Worm (Caenorhabditis elegans): Measurements from ENCODE around the gene F28C6.5.

F28C6.5 gene

ce11 chrII:8634386-8634785 is 35.1 kb downstream of the F28C6.5 start, which contains the start of gene cutl-12:
TSS of gene cutl-12 (minus strand) at chrII:8634486.
- no peak for TF ChIP-seq lin-15B (tag; optimal IDR thresholded peaks at IDR 0.05)
- TF ChIP-seq dmd-8 (GFP tag; IDR thresholded peaks at IDR 0.05), result no peak
- TF ChIP-seq ceh-20 (GFP tag; IDR thresholded peaks at IDR 0.05), result no peak
- no peak for TF ChIP-seq T20F7.1 (GFP tag; optimal IDR thresholded peaks at IDR 0.05)
- no peak for TF ChIP-seq jun-1 (tag; optimal IDR thresholded peaks at IDR 0.05)
- TF ChIP-seq snpc-1.2 (GFP tag; IDR thresholded peaks at IDR 0.05), result no peak
- no peak for TF ChIP-seq nhr-6 (tag; optimal IDR thresholded peaks at IDR 0.05)
- no peak for TF ChIP-seq spr-1 (tag; optimal IDR thresholded peaks at IDR 0.05)

- TF ChIP-seq F26F4.8 (GFP tag; conservative IDR thresholded peaks at IDR 0.05) (no peak), ceh-32 (tag; optimal IDR thresholded peaks at IDR 0.05; ENCODE audit: poor library complexity) (no peak), pqm-1 (tag; optimal IDR thresholded peaks at IDR 0.05) (no peak), ZK337.2 (GFP tag; IDR thresholded peaks at IDR 0.05) (no peak), nhr-25 (tag; optimal IDR thresholded peaks at IDR 0.05; ENCODE audit: borderline replicate concordance, insufficient read depth) (no peak), dve-1 (tag; optimal IDR thresholded peaks at IDR 0.05; ENCODE audit: insufficient read depth) (no peak), fkh-10 (GFP tag; optimal IDR thresholded peaks at IDR 0.05) (no peak)
Observed at ce11 chrII:8637615-8638014, 38.3 kb downstream of the F28C6.5 start, which contains the start of gene vab-9. TSS of gene vab-9 (minus strand) at chrII:8637715.

ce11 chrII:8639553-8639952 is 40.2 kb downstream of the F28C6.5 start:
- TF ChIP-seq spr-1 (tag; optimal IDR thresholded peaks at IDR 0.05) (no peak), unc-62 (GFP tag; optimal IDR thresholded peaks at IDR 0.05 in 1 of 2) (peak in 1 of 2 experiments; percentile 96), unc-62 (tag; optimal IDR thresholded peaks at IDR 0.05) (no peak), aha-1 (tag) (peak; percentile 26)

- TF ChIP-seq mep-1 (tag; optimal IDR thresholded peaks at IDR 0.05) (peak; percentile 26), mdt-29 (GFP tag; IDR thresholded peaks at IDR 0.05) (no peak), ceh-62 (tag; optimal IDR thresholded peaks at IDR 0.05) (no peak), nhr-42 (GFP tag; IDR thresholded peaks at IDR 0.05) (no peak), snpc-1.2 (GFP tag; IDR thresholded peaks at IDR 0.05) (no peak), dve-1 (tag; optimal IDR thresholded peaks at IDR 0.05; ENCODE audit: insufficient read depth) (peak; percentile 51), lsy-2 (tag; optimal IDR thresholded peaks at IDR 0.05) (peak in 1 of 2 experiments; percentile 31), daf-16 (GFP tag; optimal IDR thresholded peaks at IDR 0.05) (no peak), daf-16 (tag; optimal IDR thresholded peaks at IDR 0.05) (peak; percentile 15), pha-4 (GFP tag; IDR thresholded peaks at IDR 0.05) (no peak), pha-4 (tag; optimal IDR thresholded peaks at IDR 0.05) (peak; percentile 65)
Observed at ce11 chrII:8640503-8640902, 41.2 kb downstream of the F28C6.5 start.

ce11 chrII:8641131-8641530 is 41.8 kb downstream of the F28C6.5 start, which contains the start of gene D2085.7:
TSS of gene D2085.7 (plus strand) at chrII:8641381.
- TF ChIP-seq mdt-29 (GFP tag; IDR thresholded peaks at IDR 0.05) (no peak), daf-16 (GFP tag; optimal IDR thresholded peaks at IDR 0.05) (no peak), daf-16 (tag; optimal IDR thresholded peaks at IDR 0.05) (peak; percentile 19), Y48G9A.11 (GFP tag; IDR thresholded peaks at IDR 0.05) (no peak), unc-130 (GFP tag; optimal IDR thresholded peaks at IDR 0.05) (no peak), set-16 (GFP tag; IDR thresholded peaks at IDR 0.05) (no peak), egl-43 (GFP tag; IDR thresholded peaks at IDR 0.05) (no peak), nhr-28 (tag; optimal IDR thresholded peaks at IDR 0.05) (peak; percentile 3), ZK337.2 (GFP tag; IDR thresholded peaks at IDR 0.05) (no peak), lin-39 (tag; optimal IDR thresholded peaks at IDR 0.05) (no peak), dve-1 (tag; optimal IDR thresholded peaks at IDR 0.05; ENCODE audit: insufficient read depth) (peak; percentile 9), mes-2 (tag; optimal IDR thresholded peaks at IDR 0.05; ENCODE audit: poor library complexity, severe bottlenecking) (peak; percentile 10), nhr-6 (tag; optimal IDR thresholded peaks at IDR 0.05) (no peak), fkh-10 (GFP tag; optimal IDR thresholded peaks at IDR 0.05) (no peak), hlh-11 (tag; optimal IDR thresholded peaks at IDR 0.05) (peak; percentile 14)
